Worm (Caenorhabditis elegans) whole organism, midembryonic: Measurements from ENCODE around the gene atgl-1.

Source experiments
- T22C8.4 ChIP-seq: fragments of 200-800 bp; sonication (Bioruptor generic); IDR thresholded peaks from 2 replicates; pipeline ENCODE4 v1.3.6; 2022; ENCODE audit warnings: missing genetic modification characterization, missing compliant biosample characterization
- cog-1 ChIP-seq: sonication (generic microtip); optimal IDR thresholded peaks from 2 replicates; lab custom pipeline; 2016; ENCODE audit warnings: missing genetic modification characterization, missing compliant biosample characterization
- flt-1 ChIP-seq: fragments of 200-800 bp; sonication (Bioruptor generic); IDR thresholded peaks from 2 replicates; pipeline ENCODE4 v1.3.6; 2022; ENCODE audit warnings: missing genetic modification characterization, missing compliant biosample characterization
- klf-2 ChIP-seq: fragments of 200-800 bp; sonication (Bioruptor generic); conservative IDR thresholded peaks from 2 replicates; pipeline ENCODE4 v1.3.6; 2022; ENCODE audit warnings: missing genetic modification reagents, missing genetic modification characterization, missing compliant biosample characterization
- med-1 ChIP-seq: sonication (generic microtip); optimal IDR thresholded peaks from 2 replicates; lab custom pipeline; 2017; ENCODE audit warnings: missing genetic modification characterization, mild to moderate bottlenecking, missing compliant biosample characterization, antibody characterized with exemption, missing genetic modification reagents; ENCODE audit not compliant: insufficient read depth
- ref-1 ChIP-seq: fragments of 200-800 bp; sonication (Bioruptor generic); conservative IDR thresholded peaks from 2 replicates; pipeline ENCODE4 v1.3.6; 2022; ENCODE audit warnings: missing genetic modification reagents, missing genetic modification characterization, missing compliant biosample characterization
- tab-1 ChIP-seq: fragments of 200-800 bp; sonication (Bioruptor generic); IDR thresholded peaks from 2 replicates; pipeline ENCODE4 v1.3.6; 2022; ENCODE audit warnings: missing genetic modification characterization, missing compliant biosample characterization
- ztf-23 ChIP-seq: fragments of 200-800 bp; sonication (Bioruptor generic); IDR thresholded peaks from 2 replicates; pipeline ENCODE4 v1.3.6; 2022; ENCODE audit warnings: missing genetic modification reagents, missing genetic modification characterization, missing compliant biosample characterization
- ztf-29 ChIP-seq: fragments of 200-800 bp; sonication (Bioruptor generic); IDR thresholded peaks from 2 replicates; pipeline ENCODE4 v1.3.6; 2022; ENCODE audit warnings: missing genetic modification reagents, missing genetic modification characterization, missing compliant biosample characterization

atgl-1 gene

DNA sequence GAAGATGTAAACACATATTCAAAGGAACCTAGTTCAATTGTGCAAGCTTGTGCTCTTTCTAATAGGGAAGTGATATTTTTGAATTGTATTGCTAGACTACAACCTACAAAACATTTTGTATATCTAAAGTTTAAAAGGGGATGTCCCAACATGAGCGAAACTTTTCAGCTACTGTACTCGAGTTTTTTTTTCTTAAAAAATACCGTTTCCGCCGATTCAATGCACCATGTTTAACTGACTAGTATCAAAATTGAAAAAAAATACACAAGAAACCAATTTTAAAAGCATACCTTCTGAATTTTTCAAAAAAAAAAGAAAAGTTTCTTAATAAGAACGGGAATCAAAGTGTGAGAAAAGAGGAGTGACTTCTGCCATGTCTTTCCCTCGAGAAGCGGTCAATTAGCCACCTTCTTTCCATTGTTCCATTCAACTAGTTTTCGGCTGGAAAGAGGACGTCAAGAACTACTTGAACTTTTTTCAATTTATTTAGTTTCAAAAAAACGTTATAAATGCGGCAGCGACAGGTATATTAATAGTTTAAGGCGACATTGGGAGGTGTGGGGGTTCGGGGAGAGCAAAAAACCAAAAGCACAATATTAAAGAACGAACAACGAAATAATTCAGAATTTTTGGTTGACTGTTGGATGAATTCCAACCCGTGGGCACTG lies 3.8 kb downstream of the atgl-1 start, which contains the start of gene nas-4:
Gene nas-4, minus strand, starts transcription at position 351 of the 668 bp plus-strand sequence.
- no peak for TF ChIP-seq med-1 (GFP tag; lab: Kevin White, UChicago)
- TF ChIP-seq ref-1 (GFP tag; lab: Robert Waterston, UW): no peak
- no peak for TF ChIP-seq ztf-29 (GFP tag; lab: Robert Waterston, UW)
- TF ChIP-seq flt-1 (GFP tag; lab: Robert Waterston, UW): no peak
- no peak for TF ChIP-seq klf-2
- TF ChIP-seq cog-1 (tag; lab: Kevin White, UChicago): no peak
- TF ChIP-seq ztf-23 (GFP tag; lab: Robert Waterston, UW): no peak
- no peak for TF ChIP-seq tab-1 (GFP tag; lab: Robert Waterston, UW)

DNA sequence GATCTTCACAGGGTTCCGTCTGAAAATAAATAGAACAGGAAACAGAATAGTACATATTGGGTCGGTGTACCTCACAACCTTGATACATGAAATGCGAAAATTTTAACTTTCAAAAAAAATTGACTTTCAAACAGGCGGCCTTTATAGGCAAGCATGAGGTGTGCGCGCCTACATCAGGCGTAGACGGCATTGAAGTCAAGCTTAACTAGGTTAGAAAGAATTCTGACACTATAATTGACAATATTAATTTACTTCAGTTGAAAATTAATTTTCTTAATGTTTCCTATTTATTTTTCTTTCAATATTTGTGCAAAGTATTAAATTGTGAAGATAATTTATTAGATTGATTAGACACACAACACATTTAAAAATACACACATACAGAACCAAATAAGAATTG lies 7.3 kb downstream of the atgl-1 start, which contains the start of gene C05D11.5:
Gene C05D11.5, minus strand, starts transcription at position 101 of the 400 bp plus-strand sequence.
- TF ChIP-seq klf-2: no peak
- TF ChIP-seq ztf-29 (GFP tag; lab: Robert Waterston, UW): no peak
- TF ChIP-seq tab-1 (GFP tag; lab: Robert Waterston, UW): no peak
- no peak for TF ChIP-seq cog-1 (tag; lab: Kevin White, UChicago)
- TF ChIP-seq T22C8.4 (GFP tag; lab: Robert Waterston, UW): no peak
- no peak for TF ChIP-seq med-1 (GFP tag; lab: Kevin White, UChicago)
- TF ChIP-seq ztf-23 (GFP tag; lab: Robert Waterston, UW): no peak
- no peak for TF ChIP-seq ref-1 (GFP tag; lab: Robert Waterston, UW)
- TF ChIP-seq flt-1 (GFP tag; lab: Robert Waterston, UW): no peak

DNA sequence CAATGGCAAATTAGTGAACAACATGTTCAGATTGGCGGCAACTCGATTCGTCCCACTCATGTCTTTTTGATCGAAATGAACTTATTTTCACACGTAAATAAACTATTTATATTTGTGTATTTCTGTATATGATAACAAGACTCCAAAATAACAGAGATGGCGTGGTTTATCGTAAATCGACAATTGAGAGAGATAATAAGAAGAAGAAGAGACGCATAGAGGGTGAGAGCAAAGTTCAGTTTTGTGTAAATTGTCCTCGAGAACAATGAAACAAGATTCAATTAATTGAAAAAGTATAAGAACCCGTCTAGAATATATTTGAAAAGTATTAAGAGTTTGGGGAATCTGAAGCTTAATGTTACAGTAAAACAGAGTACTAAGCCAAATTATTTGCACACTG lies 7.8 kb downstream of the atgl-1 start:
- no peak for TF ChIP-seq ref-1 (GFP tag; lab: Robert Waterston, UW)
- TF ChIP-seq flt-1 (GFP tag; lab: Robert Waterston, UW): no peak
- no peak for TF ChIP-seq med-1 (GFP tag; lab: Kevin White, UChicago)
- TF ChIP-seq cog-1 (tag; lab: Kevin White, UChicago): no peak

DNA sequence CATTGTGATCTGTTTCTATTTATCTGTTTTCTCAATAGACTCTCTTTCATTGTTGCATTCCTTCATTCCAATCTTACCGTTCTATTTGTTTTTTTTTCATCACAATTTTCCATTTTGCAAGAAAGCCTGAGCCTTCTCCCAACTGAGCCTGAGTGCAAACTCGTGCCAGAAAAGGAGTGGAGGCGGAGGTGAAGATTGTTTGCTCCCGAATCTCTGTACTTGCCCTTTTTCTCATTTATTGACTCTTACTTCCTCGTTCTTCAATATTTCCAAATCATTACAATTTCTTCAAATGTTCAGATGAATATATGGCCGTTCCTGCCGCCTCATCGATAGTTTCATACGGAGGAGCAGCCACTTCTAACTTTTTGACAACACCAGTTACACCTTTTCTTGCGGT lies 12.4 kb downstream of the atgl-1 start, which contains the start of gene let-756:
Gene let-756, plus strand, starts transcription at position 301 of the 400 bp plus-strand sequence.
- TF ChIP-seq klf-2 (no peak), tab-1 (GFP tag; lab: Robert Waterston, UW) (no peak), flt-1 (GFP tag; lab: Robert Waterston, UW) (no peak), cog-1 (tag; lab: Kevin White, UChicago) (no peak), ref-1 (GFP tag; lab: Robert Waterston, UW) (no peak), T22C8.4 (GFP tag; lab: Robert Waterston, UW) (no peak), ztf-29 (GFP tag; lab: Robert Waterston, UW) (no peak), med-1 (GFP tag; lab: Kevin White, UChicago) (no peak), ztf-23 (GFP tag; lab: Robert Waterston, UW) (no peak)

DNA sequence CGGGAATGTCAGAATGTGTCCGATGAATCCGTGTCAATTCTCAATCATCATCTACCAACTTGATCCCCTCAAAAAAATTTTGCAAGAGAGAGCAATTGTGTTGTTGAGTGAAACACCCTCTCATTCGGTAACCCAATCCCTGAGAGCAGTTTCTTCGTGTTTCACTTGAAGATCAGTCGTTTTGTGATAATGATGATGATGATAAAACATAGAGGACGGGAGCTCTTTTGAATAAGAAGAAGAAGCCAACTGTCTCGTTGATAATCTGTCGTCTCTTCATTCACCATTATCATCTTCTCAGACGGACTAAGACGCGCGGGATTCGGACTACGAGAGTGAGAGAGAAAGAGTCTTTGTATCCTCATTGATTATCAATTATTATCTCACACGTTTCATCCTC lies 14.1 kb downstream of the atgl-1 start:
- TF ChIP-seq ztf-23 (GFP tag; lab: Robert Waterston, UW) (no peak), tab-1 (GFP tag; lab: Robert Waterston, UW) (no peak)

DNA sequence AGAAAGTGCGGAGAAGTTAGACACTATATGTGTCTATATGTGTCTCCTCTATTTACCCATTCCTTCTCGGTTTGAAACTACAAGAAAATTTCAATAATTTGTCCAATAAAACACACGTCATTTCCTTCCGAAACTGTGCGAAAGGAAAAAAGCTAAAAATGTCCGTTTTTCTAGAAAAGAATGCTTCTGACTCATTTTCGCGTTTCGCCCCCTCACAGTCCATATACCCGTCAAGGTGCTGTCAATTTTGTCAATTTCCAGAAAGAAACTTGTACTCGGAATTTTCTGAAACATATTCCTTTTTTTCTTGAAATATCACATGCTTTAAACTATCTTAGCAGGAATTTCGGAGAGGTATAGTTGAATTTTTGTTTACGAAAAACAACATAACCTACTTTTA lies 16.4 kb downstream of the atgl-1 start:
- no peak for TF ChIP-seq tab-1 (GFP tag; lab: Robert Waterston, UW)
- TF ChIP-seq ztf-23 (GFP tag; lab: Robert Waterston, UW): no peak
- TF ChIP-seq cog-1 (tag; lab: Kevin White, UChicago): no peak
- no peak for TF ChIP-seq ztf-29 (GFP tag; lab: Robert Waterston, UW)
- TF ChIP-seq med-1 (GFP tag; lab: Kevin White, UChicago): no peak
- no peak for TF ChIP-seq klf-2
- TF ChIP-seq T22C8.4 (GFP tag; lab: Robert Waterston, UW): no peak
- TF ChIP-seq ref-1 (GFP tag; lab: Robert Waterston, UW): no peak
- no peak for TF ChIP-seq flt-1 (GFP tag; lab: Robert Waterston, UW)

DNA sequence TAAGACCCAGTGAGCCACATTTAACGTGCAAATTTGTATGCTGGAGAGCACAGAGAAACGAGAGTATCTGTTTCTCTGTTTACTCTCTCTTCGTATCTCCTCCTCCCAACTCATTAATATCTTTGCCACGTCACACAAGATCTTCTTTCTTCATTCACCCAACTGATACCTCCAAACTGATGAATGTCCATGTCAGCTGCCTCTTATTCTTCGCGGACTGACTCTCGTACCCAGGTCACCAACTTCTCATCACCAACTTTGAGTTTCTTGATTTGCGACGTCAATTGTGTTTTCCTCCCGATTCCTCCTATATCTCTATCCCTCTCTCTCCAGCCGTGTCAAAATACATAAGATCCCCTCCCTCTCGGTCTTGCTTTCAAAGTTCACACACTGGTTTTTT lies 16.9 kb downstream of the atgl-1 start:
- no peak for TF ChIP-seq flt-1 (GFP tag; lab: Robert Waterston, UW)
- no peak for TF ChIP-seq med-1 (GFP tag; lab: Kevin White, UChicago)
- TF ChIP-seq ztf-29 (GFP tag; lab: Robert Waterston, UW): no peak
- no peak for TF ChIP-seq cog-1 (tag; lab: Kevin White, UChicago)
- TF ChIP-seq T22C8.4 (GFP tag; lab: Robert Waterston, UW): no peak

DNA sequence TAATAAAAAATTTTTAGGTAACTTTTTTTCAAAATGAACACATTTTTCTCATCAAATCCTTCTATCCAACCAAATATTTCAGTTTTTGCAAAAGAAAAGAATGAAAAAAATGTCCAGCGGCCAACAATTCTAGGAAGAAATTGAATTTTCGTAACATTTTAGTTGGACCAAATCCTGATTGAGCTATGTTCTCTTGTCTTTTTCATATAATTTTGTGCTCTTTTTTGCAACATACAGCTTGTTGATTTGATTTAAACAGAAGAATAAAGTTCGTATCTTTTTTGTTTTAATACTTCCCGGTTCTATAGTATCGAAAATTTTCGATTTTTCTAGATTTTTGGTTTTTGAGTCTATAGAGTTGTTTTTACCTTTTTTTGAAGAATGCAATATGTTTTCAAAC lies 19.8 kb downstream of the atgl-1 start:
- TF ChIP-seq klf-2: no peak
- no peak for TF ChIP-seq med-1 (GFP tag; lab: Kevin White, UChicago)
- no peak for TF ChIP-seq cog-1 (tag; lab: Kevin White, UChicago)
- no peak for TF ChIP-seq ref-1 (GFP tag; lab: Robert Waterston, UW)
- no peak for TF ChIP-seq T22C8.4 (GFP tag; lab: Robert Waterston, UW)
- TF ChIP-seq ztf-29 (GFP tag; lab: Robert Waterston, UW): no peak
- TF ChIP-seq ztf-23 (GFP tag; lab: Robert Waterston, UW): no peak
- TF ChIP-seq tab-1 (GFP tag; lab: Robert Waterston, UW): no peak
- no peak for TF ChIP-seq flt-1 (GFP tag; lab: Robert Waterston, UW)

DNA sequence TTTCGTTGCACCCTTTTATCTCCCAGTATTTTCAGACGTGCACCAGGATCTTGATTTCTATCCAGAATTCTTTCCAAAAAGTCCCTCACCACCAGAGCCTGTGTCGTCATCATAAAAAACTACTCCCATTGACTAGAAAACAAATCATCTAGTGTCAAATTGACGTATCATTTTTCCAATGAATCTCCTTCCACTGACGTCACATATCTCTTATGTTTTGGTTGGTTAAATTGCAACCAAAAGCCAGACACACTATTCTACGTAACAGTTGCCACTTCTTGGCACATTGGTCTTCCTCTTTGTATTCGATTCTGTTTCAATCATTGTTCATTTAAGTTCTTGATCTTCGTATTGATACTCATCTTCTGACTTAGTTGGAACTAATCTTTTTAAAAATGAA lies 21.1 kb downstream of the atgl-1 start:
- TF ChIP-seq ztf-23 (GFP tag; lab: Robert Waterston, UW) (no peak), cog-1 (tag; lab: Kevin White, UChicago) (no peak), tab-1 (GFP tag; lab: Robert Waterston, UW) (no peak), med-1 (GFP tag; lab: Kevin White, UChicago) (no peak), flt-1 (GFP tag; lab: Robert Waterston, UW) (no peak), klf-2 (no peak), ref-1 (GFP tag; lab: Robert Waterston, UW) (no peak), T22C8.4 (GFP tag; lab: Robert Waterston, UW) (no peak), ztf-29 (GFP tag; lab: Robert Waterston, UW) (no peak)
